Worm (Caenorhabditis elegans) whole organism, young adult: ENCODE results near the gene Y54G2A.77.

Experiments
- B0261.1 ChIP-seq: sonication (generic microtip); optimal IDR thresholded peaks from 2 replicates; lab custom pipeline; 2016; ENCODE audit warnings: mild to moderate bottlenecking, missing genetic modification characterization, moderate library complexity, missing compliant biosample characterization
- C17E4.6 ChIP-seq: fragments of 200-800 bp; sonication (Bioruptor generic); IDR thresholded peaks from 2 replicates; pipeline ENCODE4 v1.3.6; 2022; ENCODE audit warnings: missing genetic modification reagents, missing genetic modification characterization, missing compliant biosample characterization
- F22D6.2 ChIP-seq: sonication (generic microtip); optimal IDR thresholded peaks from 2 replicates; lab custom pipeline; 2016; ENCODE audit warnings: mild to moderate bottlenecking, missing genetic modification characterization, missing compliant biosample characterization
- F33H1.4 ChIP-seq: fragments of 200-800 bp; sonication (Bioruptor generic); IDR thresholded peaks from 2 replicates; pipeline ENCODE4 v1.3.6; 2022; ENCODE audit warnings: missing genetic modification reagents, missing genetic modification characterization, missing compliant biosample characterization
- F49E8.2 ChIP-seq: sonication (generic microtip); optimal IDR thresholded peaks from 3 replicates; lab custom pipeline; 2017; ENCODE audit warnings: missing genetic modification characterization, mild to moderate bottlenecking, missing compliant biosample characterization, antibody characterized with exemption, moderate library complexity; ENCODE audit not compliant: insufficient read depth
- K11D2.4 ChIP-seq: fragments of 200-800 bp; sonication (Bioruptor generic); IDR thresholded peaks from 2 replicates; pipeline ENCODE4 v1.3.6; 2022; ENCODE audit warnings: missing genetic modification reagents, missing genetic modification characterization, missing compliant biosample characterization
- K12H6.12 ChIP-seq: fragments of 200-800 bp; sonication (Bioruptor generic); optimal IDR thresholded peaks from 2 replicates; lab custom pipeline; 2018; ENCODE audit warnings: mild to moderate bottlenecking, missing genetic modification characterization, missing compliant biosample characterization
- T26A5.8 ChIP-seq: sonication (generic microtip); optimal IDR thresholded peaks from 2 replicates; lab custom pipeline; 2016; ENCODE audit warnings: missing genetic modification characterization, missing compliant biosample characterization
- Y53F4B.3 ChIP-seq: fragments of 200-800 bp; sonication (Bioruptor generic); IDR thresholded peaks from 2 replicates; pipeline ENCODE4 v1.3.6; 2022; ENCODE audit warnings: missing genetic modification reagents, missing genetic modification characterization, missing compliant biosample characterization
- Y79H2A.3 ChIP-seq: fragments of 200-800 bp; sonication (Bioruptor generic); conservative IDR thresholded peaks from 2 replicates; pipeline ENCODE4 v1.3.6; 2022; ENCODE audit warnings: missing genetic modification reagents, missing genetic modification characterization, missing compliant biosample characterization
- Y95B8A.8 ChIP-seq: fragments of 200-800 bp; sonication (Bioruptor generic); IDR thresholded peaks from 2 replicates; pipeline ENCODE4 v1.3.6; 2022; ENCODE audit warnings: missing genetic modification reagents, missing genetic modification characterization, missing compliant biosample characterization
- ZK185.1 ChIP-seq: sonication (generic microtip); optimal IDR thresholded peaks from 2 replicates; lab custom pipeline; 2016; ENCODE audit warnings: mild to moderate bottlenecking, missing genetic modification characterization, missing compliant biosample characterization; ENCODE audit not compliant: poor library complexity, severe bottlenecking
- ama-1 ChIP-seq, 3 experiments: fragments of 150-350 bp in 1 of 3; sonication (generic microtip) in 2 of 3; optimal IDR thresholded peaks; 2 replicates each; lab custom pipeline; 2014 to 2018; ENCODE audit warnings: missing biosample characterization in 2 of 3, missing genetic modification characterization in 2 of 3, missing genetic modification reagents in 2 of 3
- atf-7 ChIP-seq: sonication (generic microtip); optimal IDR thresholded peaks from 2 replicates; lab custom pipeline; 2017; ENCODE audit warnings: mild to moderate bottlenecking, missing genetic modification characterization, missing compliant biosample characterization
- attf-3 ChIP-seq: fragments of 200-800 bp; sonication (Bioruptor generic); conservative IDR thresholded peaks from 2 replicates; pipeline ENCODE4 v1.3.6; 2022; ENCODE audit warnings: missing genetic modification reagents, missing genetic modification characterization, missing compliant biosample characterization
- ceh-40 ChIP-seq: fragments of 200-800 bp; sonication (Bioruptor generic); IDR thresholded peaks from 2 replicates; pipeline ENCODE4 v1.3.6; 2022; ENCODE audit warnings: missing genetic modification characterization, missing compliant biosample characterization
- dpl-1 ChIP-seq: fragments of 150-350 bp; optimal IDR thresholded peaks from 2 replicates; lab custom pipeline; 2014; ENCODE audit warnings: missing biosample characterization, missing genetic modification reagents, missing genetic modification characterization
- efl-1 ChIP-seq: fragments of 150-350 bp; optimal IDR thresholded peaks from 2 replicates; lab custom pipeline; 2014; ENCODE audit warnings: missing biosample characterization, missing genetic modification reagents, missing genetic modification characterization
- ekl-4 ChIP-seq: fragments of 200-800 bp; sonication (Bioruptor generic); IDR thresholded peaks from 2 replicates; pipeline ENCODE4 v1.3.6; 2022; ENCODE audit warnings: missing genetic modification reagents, missing genetic modification characterization, missing compliant biosample characterization
- fkh-3 ChIP-seq: sonication (generic microtip); optimal IDR thresholded peaks from 2 replicates; lab custom pipeline; 2016; ENCODE audit warnings: mild to moderate bottlenecking, missing genetic modification characterization, missing compliant biosample characterization
- gei-17 ChIP-seq: fragments of 200-800 bp; sonication (Bioruptor generic); optimal IDR thresholded peaks from 2 replicates; lab custom pipeline; 2018; ENCODE audit warnings: mild to moderate bottlenecking, missing genetic modification characterization, missing compliant biosample characterization
- him-1 ChIP-seq: sonication (generic microtip); optimal IDR thresholded peaks from 2 replicates; lab custom pipeline; 2016; ENCODE audit warnings: missing genotype, missing genetic modification reagents, missing genetic modification characterization, missing compliant biosample characterization
- hmg-1.2 ChIP-seq: fragments of 200-800 bp; sonication (Bioruptor generic); IDR thresholded peaks from 2 replicates; pipeline ENCODE4 v1.3.6; 2022; ENCODE audit warnings: missing genetic modification reagents, missing genetic modification characterization, missing compliant biosample characterization
- hmg-20 ChIP-seq: fragments of 200-800 bp; sonication (Bioruptor generic); IDR thresholded peaks from 2 replicates; pipeline ENCODE4 v1.3.6; 2022; ENCODE audit warnings: missing genetic modification reagents, missing genetic modification characterization, missing compliant biosample characterization
- hrde-1 ChIP-seq: sonication (generic microtip); optimal IDR thresholded peaks from 2 replicates; lab custom pipeline; 2016; ENCODE audit warnings: missing genetic modification characterization, mild to moderate bottlenecking, missing compliant biosample characterization, moderate library complexity, missing genotype, missing genetic modification reagents, borderline replicate concordance
- lag-1 ChIP-seq: fragments of 200-800 bp; sonication (Bioruptor generic); IDR thresholded peaks from 2 replicates; pipeline ENCODE4 v1.3.6; 2022; ENCODE audit warnings: missing genetic modification reagents, missing genetic modification characterization, missing compliant biosample characterization
- let-607 ChIP-seq, 2 experiments: fragments of 200-800 bp in 1 of 2; sonication (Bioruptor generic) in 1 of 2; sonication (generic microtip) in 1 of 2; optimal IDR thresholded peaks; 2 replicates each; lab custom pipeline; 2016 to 2018; ENCODE audit warnings: mild to moderate bottlenecking in 2 of 2, missing compliant biosample characterization in 2 of 2, missing genetic modification characterization in 2 of 2, moderate library complexity in 2 of 2, missing genotype in 1 of 2
- lin-35 ChIP-seq, 3 experiments: fragments of 150-350 bp in 2 of 3; sonication (generic microtip) in 1 of 3; optimal IDR thresholded peaks; 2 replicates each; lab custom pipeline; 2014 to 2018; ENCODE audit warnings: missing biosample characterization in 3 of 3, missing genetic modification characterization in 3 of 3, missing genetic modification reagents in 3 of 3
- lin-54 ChIP-seq: fragments of 200-800 bp; sonication (Bioruptor generic); optimal IDR thresholded peaks from 2 replicates; lab custom pipeline; 2018; ENCODE audit warnings: mild to moderate bottlenecking, missing genetic modification characterization, missing compliant biosample characterization
- lsl-1 ChIP-seq: fragments of 200-800 bp; sonication (Bioruptor generic); optimal IDR thresholded peaks from 2 replicates; lab custom pipeline; 2018; ENCODE audit warnings: mild to moderate bottlenecking, missing genetic modification characterization, moderate library complexity, missing compliant biosample characterization
- lsy-27 ChIP-seq: sonication (generic microtip); optimal IDR thresholded peaks from 2 replicates; lab custom pipeline; 2017; ENCODE audit warnings: missing genetic modification characterization, mild to moderate bottlenecking, missing compliant biosample characterization, antibody characterized with exemption, missing genotype, borderline replicate concordance; ENCODE audit not compliant: insufficient read depth
- mes-4 ChIP-seq: sonication (generic microtip); optimal IDR thresholded peaks from 2 replicates; lab custom pipeline; 2016; ENCODE audit warnings: missing genotype, missing genetic modification characterization, missing compliant biosample characterization
- nhr-120 ChIP-seq: fragments of 200-800 bp; sonication (Bioruptor generic); IDR thresholded peaks from 2 replicates; pipeline ENCODE4 v1.3.6; 2022; ENCODE audit warnings: missing genetic modification characterization, missing compliant biosample characterization
- nhr-179 ChIP-seq: sonication (generic microtip); optimal IDR thresholded peaks from 2 replicates; lab custom pipeline; 2016; ENCODE audit warnings: mild to moderate bottlenecking, missing genetic modification characterization, missing compliant biosample characterization
- nhr-27 ChIP-seq: fragments of 200-800 bp; sonication (Bioruptor generic); optimal IDR thresholded peaks from 2 replicates; lab custom pipeline; 2018; ENCODE audit warnings: mild to moderate bottlenecking, missing genetic modification characterization, moderate library complexity, missing compliant biosample characterization
- nhr-80 ChIP-seq: sonication (generic microtip); optimal IDR thresholded peaks from 2 replicates; lab custom pipeline; 2016; ENCODE audit warnings: missing genetic modification characterization, missing compliant biosample characterization
- pha-4 ChIP-seq: fragments of 150-350 bp; sonication (generic microtip); optimal IDR thresholded peaks from 2 replicates; lab custom pipeline; 2014; ENCODE audit warnings: missing biosample characterization, missing genetic modification reagents, missing genetic modification characterization
- rec-8 ChIP-seq, 2 experiments: sonication (generic microtip); optimal IDR thresholded peaks; 2 replicates each; lab custom pipeline; 2016; ENCODE audit warnings: mild to moderate bottlenecking in 2 of 2, missing genetic modification characterization in 2 of 2, missing genetic modification reagents in 2 of 2, missing genotype in 2 of 2, missing biosample characterization in 1 of 2, missing compliant biosample characterization in 1 of 2, moderate library complexity in 1 of 2
- snpc-3.4 ChIP-seq: sonication (generic microtip); optimal IDR thresholded peaks from 2 replicates; lab custom pipeline; 2017; ENCODE audit warnings: missing genetic modification characterization, mild to moderate bottlenecking, missing compliant biosample characterization, antibody characterized with exemption, moderate library complexity, missing genotype, missing genetic modification reagents
- snpc-4 ChIP-seq, 5 experiments: fragments of 150-350 bp in 1 of 5; sonication (generic microtip) in 4 of 5; optimal IDR thresholded peaks; 2 replicates each; lab custom pipeline; 2014 to 2018; ENCODE audit warnings: missing genetic modification characterization in 5 of 5, missing biosample characterization in 3 of 5, antibody characterized with exemption in 2 of 5, mild to moderate bottlenecking in 2 of 5, missing compliant biosample characterization in 2 of 5, missing genotype in 2 of 5, moderate library complexity in 2 of 5, missing genetic modification reagents in 1 of 5
- somi-1 ChIP-seq: fragments of 200-800 bp; sonication (Bioruptor generic); optimal IDR thresholded peaks from 2 replicates; lab custom pipeline; 2018; ENCODE audit warnings: mild to moderate bottlenecking, missing genetic modification characterization, missing compliant biosample characterization
- tbp1 ChIP-seq: fragments of 200-800 bp; sonication (Bioruptor generic); optimal IDR thresholded peaks from 2 replicates; lab custom pipeline; 2018; ENCODE audit warnings: mild to moderate bottlenecking, missing genetic modification characterization, missing compliant biosample characterization
- tbx-9 ChIP-seq: sonication (generic microtip); optimal IDR thresholded peaks from 2 replicates; lab custom pipeline; 2016; ENCODE audit warnings: borderline replicate concordance, missing genetic modification characterization, inconsistent platforms, missing compliant biosample characterization
- tlf-1 ChIP-seq: fragments of 200-800 bp; sonication (Bioruptor generic); optimal IDR thresholded peaks from 2 replicates; lab custom pipeline; 2018; ENCODE audit warnings: mild to moderate bottlenecking, missing genetic modification characterization, missing compliant biosample characterization
- unc-62 ChIP-seq: fragments of 150-350 bp; optimal IDR thresholded peaks from 2 replicates; lab custom pipeline; 2014; ENCODE audit warnings: missing biosample characterization, missing genetic modification reagents, missing genetic modification characterization
- ztf-3 ChIP-seq: fragments of 200-800 bp; sonication (Bioruptor generic); optimal IDR thresholded peaks from 2 replicates; lab custom pipeline; 2018; ENCODE audit warnings: mild to moderate bottlenecking, missing genetic modification characterization, missing compliant biosample characterization
- ztf-6 ChIP-seq: fragments of 200-800 bp; sonication (Bioruptor generic); IDR thresholded peaks from 2 replicates; pipeline ENCODE4 v1.3.6; 2022; ENCODE audit warnings: missing genetic modification reagents, missing genetic modification characterization, missing compliant biosample characterization

Y54G2A.77 gene

DNA sequence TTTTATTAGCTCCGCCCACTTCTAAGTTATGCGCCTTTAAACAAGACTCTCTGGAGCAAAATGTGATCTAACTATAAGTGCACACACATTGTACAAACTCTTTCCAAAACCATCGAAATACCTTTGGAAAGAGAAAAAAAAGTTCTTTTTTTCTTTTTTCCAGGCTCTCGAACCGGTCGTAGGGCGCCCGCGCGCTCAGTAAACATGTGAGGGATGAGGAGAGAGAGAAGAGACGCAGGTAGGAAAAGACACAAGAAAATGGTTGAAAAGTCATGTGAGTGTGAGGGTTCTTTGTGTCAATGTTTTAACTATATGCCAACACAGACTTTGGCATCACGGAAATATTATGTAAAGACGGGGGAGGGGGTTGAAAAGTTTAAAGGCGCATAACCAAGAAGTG lies 12.0 kb downstream of the Y54G2A.77 start (continued):
- TF ChIP-seq nhr-179 (tag; lab: Kevin White, UChicago) = no peak
- no peak for TF ChIP-seq T26A5.8 (tag; lab: Kevin White, UChicago)
- no peak for TF ChIP-seq mes-4 (tag; lab: Kevin White, UChicago)
- TF ChIP-seq hmg-20 = no peak
- peak; percentile 41 for TF ChIP-seq lin-54 (GFP tag; lab: Kevin White, UChicago)
- TF ChIP-seq nhr-120 (GFP tag; lab: Robert Waterston, UW) = no peak
- TF ChIP-seq ZK185.1 (tag; lab: Kevin White, UChicago) = no peak
- peak; percentile 45 for TF ChIP-seq tbp1
- TF ChIP-seq ama-1 (optimal IDR thresholded peaks at IDR 0.05; lab: Kevin White, UChicago) = peak; percentile 60
- TF ChIP-seq ama-1 (GFP tag; optimal IDR thresholded peaks at IDR 0.05; lab: Kevin White, UChicago) = no peak
- no peak for TF ChIP-seq rec-8 (tag; optimal IDR thresholded peaks at IDR 0.05; lab: Kevin White, UChicago)
- no peak for TF ChIP-seq snpc-3.4
- TF ChIP-seq nhr-80 (tag; lab: Kevin White, UChicago) = peak; percentile 26
- no peak for TF ChIP-seq lag-1 (GFP tag; lab: Robert Waterston, UW)
- TF ChIP-seq ceh-40 (GFP tag; lab: Robert Waterston, UW) = no peak
- no peak for TF ChIP-seq unc-62
- 0 out of 2 replicates have a peak, but pooled peaks have one; percentile 25 for TF ChIP-seq Y95B8A.8 (GFP tag; lab: Robert Waterston, UW)
- TF ChIP-seq dpl-1 (GFP tag; lab: Kevin White, UChicago) = no peak
- TF ChIP-seq lsl-1 (GFP tag; lab: Kevin White, UChicago) = no peak
- TF ChIP-seq ekl-4 (GFP tag; lab: Robert Waterston, UW) = peak; percentile 83
- no peak for TF ChIP-seq ztf-3 (GFP tag; lab: Kevin White, UChicago)
- peak; percentile 73 for TF ChIP-seq K12H6.12 (tag; lab: Kevin White, UChicago)
- peak; percentile 76 for TF ChIP-seq hmg-1.2 (GFP tag; lab: Robert Waterston, UW)
- peak in 1 of 3 experiments; percentile 28 for TF ChIP-seq lin-35 (GFP tag; optimal IDR thresholded peaks at IDR 0.05; lab: Kevin White, UChicago)
- no peak for TF ChIP-seq fkh-3 (tag; lab: Kevin White, UChicago)
- TF ChIP-seq hrde-1 (tag; lab: Kevin White, UChicago) = no peak
- no peak for TF ChIP-seq lsy-27 (tag; lab: Kevin White, UChicago)
- TF ChIP-seq efl-1 (GFP tag; lab: Kevin White, UChicago) = no peak
- TF ChIP-seq gei-17 (GFP tag; lab: Kevin White, UChicago) = peak; percentile 6
- TF ChIP-seq nhr-27 (tag; lab: Kevin White, UChicago) = no peak
- TF ChIP-seq tlf-1 (GFP tag; lab: Kevin White, UChicago) = no peak
- TF ChIP-seq pha-4 = peak; percentile 79
- TF ChIP-seq F33H1.4 = no peak
- TF ChIP-seq K11D2.4 (GFP tag; lab: Robert Waterston, UW) = peak; percentile 82
- TF ChIP-seq F49E8.2 (tag; lab: Kevin White, UChicago) = no peak
- TF ChIP-seq attf-3 (GFP tag; lab: Robert Waterston, UW) = no peak
- TF ChIP-seq F22D6.2 (tag; lab: Kevin White, UChicago) = no peak
- TF ChIP-seq atf-7 (tag; lab: Kevin White, UChicago) = no peak
- no peak for TF ChIP-seq Y79H2A.3 (GFP tag; lab: Robert Waterston, UW)
- TF ChIP-seq somi-1 (GFP tag; lab: Kevin White, UChicago) = peak; percentile 20
- TF ChIP-seq let-607 (tag; optimal IDR thresholded peaks at IDR 0.05; lab: Kevin White, UChicago) = peak in 1 of 2 experiments; percentile 25
- TF ChIP-seq ztf-6 (GFP tag; lab: Robert Waterston, UW) = no peak
- TF ChIP-seq Y53F4B.3 = no peak
- TF ChIP-seq B0261.1 (tag; lab: Kevin White, UChicago) = no peak
- TF ChIP-seq him-1 = no peak
- TF ChIP-seq tbx-9 (tag; lab: Kevin White, UChicago) = no peak
- TF ChIP-seq snpc-4 (GFP tag; optimal IDR thresholded peaks at IDR 0.05; lab: Kevin White, UChicago) = no peak
- peak in 1 of 4 experiments; percentile 38 for TF ChIP-seq snpc-4 (tag; optimal IDR thresholded peaks at IDR 0.05; lab: Kevin White, UChicago)
- TF ChIP-seq C17E4.6 = no peak
